Fruit fly (Drosophila melanogaster) whole organism, embryonic: Measurements from ENCODE around the gene CG1142.

Experiments used
- Ada2b ChIP-seq: fragments of 200-800 bp; sonication (Bioruptor generic); IDR thresholded peaks from 2 replicates; pipeline ENCODE4 v1.3.6; 2022; ENCODE audit warnings: missing biosample characterization, missing genetic modification characterization
- Asciz ChIP-seq: fragments of 200-800 bp; sonication (Bioruptor generic); optimal IDR thresholded peaks from 2 replicates; lab custom pipeline; 2017; ENCODE audit warnings: missing biosample characterization, mild to moderate bottlenecking, missing genetic modification characterization, missing genetic modification reagents
- BtbVII ChIP-seq: fragments of 200-800 bp; sonication (Bioruptor generic); optimal IDR thresholded peaks from 3 replicates; lab custom pipeline; 2017; ENCODE audit warnings: missing biosample characterization, mild to moderate bottlenecking, missing genetic modification characterization
- CG1024 ChIP-seq: fragments of 200-800 bp; sonication (Bioruptor generic); IDR thresholded peaks from 2 replicates; pipeline ENCODE4 v1.3.6; 2022; ENCODE audit warnings: missing biosample characterization, missing genetic modification characterization
- CG10321 ChIP-seq: fragments of 200-800 bp; sonication (Bioruptor generic); IDR thresholded peaks from 2 replicates; pipeline ENCODE4 v1.3.6; 2022; ENCODE audit warnings: missing biosample characterization, missing genetic modification characterization
- CG11696 ChIP-seq: fragments of 200-800 bp; sonication (Bioruptor generic); IDR thresholded peaks from 2 replicates; pipeline ENCODE4 v1.3.6; 2022; ENCODE audit warnings: missing biosample characterization, missing genetic modification characterization
- CG1233 ChIP-seq: fragments of 200-800 bp; sonication (Bioruptor generic); optimal IDR thresholded peaks from 4 replicates; lab custom pipeline; 2018; ENCODE audit warnings: missing biosample characterization, mild to moderate bottlenecking, missing genetic modification characterization
- CG13624 ChIP-seq: fragments of 200-800 bp; sonication (Bioruptor generic); optimal IDR thresholded peaks from 2 replicates; lab custom pipeline; 2016; ENCODE audit warnings: missing biosample characterization, missing genetic modification characterization
- CG13775 ChIP-seq: fragments of 200-800 bp; sonication (Bioruptor generic); optimal IDR thresholded peaks from 3 replicates; lab custom pipeline; 2017; ENCODE audit warnings: missing biosample characterization, mild to moderate bottlenecking, missing genetic modification characterization
- CG15601 ChIP-seq: fragments of 200-800 bp; sonication (Bioruptor generic); optimal IDR thresholded peaks from 3 replicates; lab custom pipeline; 2019; ENCODE audit warnings: missing biosample characterization, mild to moderate bottlenecking, missing genetic modification characterization, moderate library complexity
- CG1792 ChIP-seq: fragments of 200-800 bp; sonication (Bioruptor generic); optimal IDR thresholded peaks from 2 replicates; lab custom pipeline; 2016; ENCODE audit warnings: missing biosample characterization, missing genetic modification characterization
- CG2712 ChIP-seq: fragments of 200-800 bp; optimal IDR thresholded peaks from 3 replicates; lab custom pipeline; 2019; ENCODE audit warnings: missing biosample characterization, mild to moderate bottlenecking, missing genetic modification characterization, moderate library complexity
- CG4328 ChIP-seq: fragments of 200-800 bp; sonication (Bioruptor generic); optimal IDR thresholded peaks from 3 replicates; lab custom pipeline; 2017; ENCODE audit warnings: missing biosample characterization, missing genetic modification reagents, missing genetic modification characterization
- CG6175 ChIP-seq: fragments of 200-800 bp; sonication (Bioruptor generic); IDR thresholded peaks from 3 replicates; pipeline ENCODE4 v1.3.6; 2022; ENCODE audit warnings: missing biosample characterization, missing genetic modification characterization
- CoRest ChIP-seq: fragments of 200-800 bp; sonication (Bioruptor generic); optimal IDR thresholded peaks from 3 replicates; lab custom pipeline; 2018; ENCODE audit warnings: missing biosample characterization, mild to moderate bottlenecking, missing genetic modification characterization, moderate library complexity
- Dfd ChIP-seq, 2 experiments: fragments of >200 bp; optimal IDR thresholded peaks; 2 replicates each; lab custom pipeline; 2017; ENCODE audit warnings: missing biosample characterization in 2 of 2, missing genetic modification characterization in 2 of 2
- Dip3 ChIP-seq: fragments of 200-800 bp; sonication (Bioruptor generic); optimal IDR thresholded peaks from 3 replicates; lab custom pipeline; 2016; ENCODE audit warnings: missing biosample characterization, missing genetic modification characterization
- Doc3 ChIP-seq: fragments of 200-800 bp; sonication (Bioruptor generic); IDR thresholded peaks from 3 replicates; pipeline ENCODE4 v1.3.6; 2022; ENCODE audit warnings: missing biosample characterization, missing genetic modification characterization; ENCODE audit not compliant: partially characterized antibody
- Drgx ChIP-seq: fragments of 200-800 bp; sonication (Bioruptor generic); IDR thresholded peaks from 2 replicates; pipeline ENCODE4 v1.3.6; 2022; ENCODE audit warnings: missing biosample characterization, missing genetic modification characterization
- Hr3 ChIP-seq: fragments of 200-800 bp; sonication (Bioruptor generic); optimal IDR thresholded peaks from 3 replicates; lab custom pipeline; 2016; ENCODE audit warnings: missing biosample characterization, missing genetic modification characterization
- Mad ChIP-seq: fragments of 200-800 bp; sonication (Bioruptor generic); optimal IDR thresholded peaks from 2 replicates; lab custom pipeline; 2016; ENCODE audit warnings: missing biosample characterization, missing genetic modification characterization
- NfI ChIP-seq: fragments of 200-800 bp; sonication (Bioruptor generic); optimal IDR thresholded peaks from 3 replicates; lab custom pipeline; 2018; ENCODE audit warnings: missing biosample characterization, mild to moderate bottlenecking, missing genetic modification characterization, moderate library complexity
- ash1 ChIP-seq: fragments of 200-800 bp; sonication (Bioruptor generic); optimal IDR thresholded peaks from 2 replicates; lab custom pipeline; 2018; ENCODE audit warnings: missing biosample characterization, mild to moderate bottlenecking, missing genetic modification characterization
- caup ChIP-seq: fragments of 200-800 bp; sonication (Bioruptor generic); optimal IDR thresholded peaks from 3 replicates; lab custom pipeline; 2017; ENCODE audit warnings: missing biosample characterization, mild to moderate bottlenecking, missing genetic modification characterization, moderate library complexity; ENCODE audit not compliant: severe bottlenecking
- chinmo ChIP-seq: fragments of 200-800 bp; sonication (Bioruptor generic); IDR thresholded peaks from 4 replicates; pipeline ENCODE4 v1.3.6; 2022; ENCODE audit warnings: missing biosample characterization, missing genetic modification characterization; ENCODE audit not compliant: partially characterized antibody
- dan ChIP-seq: fragments of 200-800 bp; sonication (Bioruptor generic); IDR thresholded peaks from 2 replicates; pipeline ENCODE4 v1.3.6; 2022; ENCODE audit warnings: missing biosample characterization, missing genetic modification characterization
- disco-r ChIP-seq: fragments of 200-800 bp; sonication (Bioruptor generic); optimal IDR thresholded peaks from 2 replicates; lab custom pipeline; 2016; ENCODE audit warnings: missing biosample characterization, missing genetic modification characterization
- dpn ChIP-seq, 2 experiments: fragments of 200-800 bp; sonication (Bioruptor generic); optimal IDR thresholded peaks; 3 replicates each; lab custom pipeline; 2016; ENCODE audit warnings: missing biosample characterization in 2 of 2, missing genetic modification characterization in 2 of 2
- dysf ChIP-seq: fragments of 200-800 bp; sonication (Bioruptor generic); IDR thresholded peaks from 3 replicates; pipeline ENCODE4 v1.3.6; 2022; ENCODE audit warnings: missing biosample characterization, missing genetic modification characterization
- ems ChIP-seq: fragments of 200-800 bp; sonication (Bioruptor generic); optimal IDR thresholded peaks from 3 replicates; lab custom pipeline; 2016; ENCODE audit warnings: missing biosample characterization, missing genetic modification characterization
- en ChIP-seq: fragments of 200-800 bp; sonication (Bioruptor generic); optimal IDR thresholded peaks from 2 replicates; lab custom pipeline; 2016; ENCODE audit warnings: missing biosample characterization, missing genetic modification characterization
- esg ChIP-seq: fragments of 200-800 bp; sonication (Bioruptor generic); conservative IDR thresholded peaks from 2 replicates; pipeline ENCODE4 v1.3.6; 2022; ENCODE audit warnings: missing biosample characterization, missing genetic modification characterization
- gro ChIP-seq: fragments of 200-800 bp; sonication (Bioruptor generic); optimal IDR thresholded peaks from 2 replicates; lab custom pipeline; 2016; ENCODE audit warnings: missing biosample characterization, missing genetic modification characterization
- gt ChIP-seq: fragments of 200-800 bp; sonication (Bioruptor generic); IDR thresholded peaks from 2 replicates; pipeline ENCODE4 v1.3.6; 2022; ENCODE audit warnings: missing biosample characterization, missing genetic modification characterization
- hb ChIP-seq: fragments of 200-800 bp; sonication (Bioruptor generic); IDR thresholded peaks from 3 replicates; pipeline ENCODE4 v1.3.6; 2022; ENCODE audit warnings: missing biosample characterization, missing genetic modification characterization; ENCODE audit not compliant: partially characterized antibody
- jumu ChIP-seq: fragments of 200-800 bp; sonication (Bioruptor generic); optimal IDR thresholded peaks from 3 replicates; lab custom pipeline; 2016; ENCODE audit warnings: missing biosample characterization, missing genetic modification characterization
- kah ChIP-seq: fragments of 200-800 bp; sonication (Bioruptor generic); optimal IDR thresholded peaks from 2 replicates; lab custom pipeline; 2018; ENCODE audit warnings: missing biosample characterization, mild to moderate bottlenecking, missing genetic modification characterization
- lov ChIP-seq, 2 experiments: fragments of 200-800 bp in 1 of 2; fragments of >200 bp in 1 of 2; sonication (Bioruptor generic) in 1 of 2; IDR thresholded peaks in 1 of 2; optimal IDR thresholded peaks in 1 of 2; 2 replicates in 1 of 2; 3 replicates in 1 of 2; pipeline versions ENCODE4 v1.3.6 to Lab custom; 2017 to 2022; ENCODE audit warnings: missing biosample characterization in 1 of 2, missing genetic modification characterization in 1 of 2
- mam ChIP-seq: fragments of 200-800 bp; sonication (Bioruptor generic); optimal IDR thresholded peaks from 3 replicates; lab custom pipeline; 2016; ENCODE audit warnings: missing biosample characterization, missing genetic modification characterization
- otp ChIP-seq: fragments of 200-800 bp; sonication (Bioruptor generic); IDR thresholded peaks from 3 replicates; pipeline ENCODE4, ENCODE4 v1.3.6; 2022; ENCODE audit warnings: missing biosample characterization, missing genetic modification characterization
- pfk ChIP-seq: fragments of 200-800 bp; sonication (Bioruptor generic); optimal IDR thresholded peaks from 2 replicates; lab custom pipeline; 2018; ENCODE audit warnings: missing biosample characterization, mild to moderate bottlenecking, missing genetic modification characterization, moderate library complexity
- phol ChIP-seq: fragments of 200-800 bp; sonication (Bioruptor generic); optimal IDR thresholded peaks from 3 replicates; lab custom pipeline; 2018; ENCODE audit warnings: missing biosample characterization, mild to moderate bottlenecking, missing genetic modification characterization, moderate library complexity
- pros ChIP-seq: fragments of 200-800 bp; sonication (Bioruptor generic); optimal IDR thresholded peaks from 3 replicates; lab custom pipeline; 2019; ENCODE audit warnings: missing biosample characterization, mild to moderate bottlenecking, missing genetic modification characterization, moderate library complexity
- ro ChIP-seq: fragments of 200-800 bp; sonication (Bioruptor generic); IDR thresholded peaks from 2 replicates; pipeline ENCODE4 v1.3.6; 2022; ENCODE audit warnings: missing biosample characterization, missing genetic modification characterization
- sens ChIP-seq: fragments of 200-800 bp; sonication (Bioruptor generic); peaks from one replicate; lab custom pipeline; 2016; ENCODE audit warnings: missing biosample characterization, missing genetic modification characterization
- sens-2 ChIP-seq: fragments of 200-800 bp; sonication (Bioruptor generic); IDR thresholded peaks from 2 replicates; pipeline ENCODE4 v1.3.6; 2022; ENCODE audit warnings: missing biosample characterization, missing genetic modification characterization
- sima ChIP-seq: fragments of 200-800 bp; sonication (Bioruptor generic); optimal IDR thresholded peaks from 2 replicates; lab custom pipeline; 2016; ENCODE audit warnings: missing biosample characterization, missing genetic modification characterization
- stc ChIP-seq: fragments of 200-800 bp; sonication (Bioruptor generic); IDR thresholded peaks from 2 replicates; pipeline ENCODE4 v1.3.6; 2022; ENCODE audit warnings: missing biosample characterization, missing genetic modification characterization
- tll ChIP-seq, 2 experiments: fragments of 200-800 bp in 1 of 2; fragments of >200 bp in 1 of 2; sonication (Bioruptor generic) in 1 of 2; optimal IDR thresholded peaks; 2 replicates each; lab custom pipeline; 2017 to 2019; ENCODE audit warnings: missing biosample characterization in 2 of 2, missing genetic modification characterization in 2 of 2, mild to moderate bottlenecking in 1 of 2, moderate library complexity in 1 of 2
- vnd ChIP-seq: fragments of 200-800 bp; sonication (Bioruptor generic); IDR thresholded peaks from 3 replicates; pipeline ENCODE4 v1.3.6; 2022; ENCODE audit warnings: missing biosample characterization, missing genetic modification characterization; ENCODE audit not compliant: partially characterized antibody
- zf30C ChIP-seq: fragments of 200-800 bp; sonication (Bioruptor generic); optimal IDR thresholded peaks from 3 replicates; lab custom pipeline; 2018; ENCODE audit warnings: missing biosample characterization, mild to moderate bottlenecking, missing genetic modification characterization

The CG1142 gene

DNA sequence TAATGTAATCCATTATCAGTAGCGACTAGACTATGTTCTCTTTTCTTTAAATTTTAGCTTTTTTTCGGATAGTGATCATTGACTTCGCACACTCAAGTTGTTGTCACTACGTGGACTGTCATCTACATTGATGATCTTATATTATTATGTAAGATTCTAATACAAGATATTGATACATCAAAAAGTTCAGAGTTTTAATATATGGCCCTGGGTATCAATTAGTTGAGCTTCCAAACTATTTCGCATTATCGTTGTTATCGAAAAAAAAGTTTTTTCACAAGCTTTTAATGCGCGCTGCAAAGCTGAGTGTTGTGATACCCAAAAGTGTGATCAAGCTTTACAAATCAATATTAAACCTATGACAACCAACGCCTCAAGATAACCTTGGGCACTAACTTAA, 18.5 kb upstream of the CG1142 start (continued):
- TF ChIP-seq otp (GFP tag; lab: Robert Waterston, UW) (no peak), lov (optimal IDR thresholded peaks at IDR 0.05; lab: Kevin White, UChicago) (no peak), lov (GFP tag; IDR thresholded peaks at IDR 0.05; lab: Robert Waterston, UW) (no peak), hb (GFP tag; lab: Robert Waterston, UW) (peak; percentile 71; the same call in 2 of the 3 replicates), zf30C (GFP tag; lab: Kevin White, UChicago) (no peak), phol (no peak), ems (GFP tag; lab: Kevin White, UChicago) (peak; percentile 23), CG13624 (GFP tag; lab: Kevin White, UChicago) (peak; percentile 32), CG15601 (no peak), gro (peak; percentile 67), dpn (GFP tag; optimal IDR thresholded peaks at IDR 0.05; lab: Kevin White, UChicago) (peak; percentile 15 to 40), Ada2b (GFP tag; lab: Robert Waterston, UW) (no peak), sens-2 (no peak), NfI (GFP tag; lab: Kevin White, UChicago) (no peak), CG13775 (GFP tag; lab: Kevin White, UChicago) (no peak), dysf (GFP tag; lab: Robert Waterston, UW) (peak; percentile 32; the same call in 1 of the 3 replicates), CoRest (tag; lab: Kevin White, UChicago) (peak; percentile 46), caup (GFP tag; lab: Kevin White, UChicago) (no peak), en (GFP tag; lab: Kevin White, UChicago) (no peak), vnd (GFP tag; lab: Robert Waterston, UW) (peak; percentile 60; the same call in 2 of the 3 replicates), disco-r (GFP tag; lab: Kevin White, UChicago) (no peak), pfk (GFP tag; lab: Kevin White, UChicago) (no peak), stc (GFP tag; lab: Robert Waterston, UW) (no peak), sens (GFP tag; lab: Kevin White, UChicago) (peak; percentile 89), chinmo (GFP tag; lab: Robert Waterston, UW) (peak; percentile 85; the same call in 2 of the 4 replicates), Mad (GFP tag; lab: Kevin White, UChicago) (no peak), esg (GFP tag; lab: Robert Waterston, UW) (0 out of 2 replicates have a peak, but pooled peaks have one; percentile 10), BtbVII (GFP tag; lab: Kevin White, UChicago) (no peak), Drgx (GFP tag; lab: Robert Waterston, UW) (no peak), CG1024 (GFP tag; lab: Robert Waterston, UW) (0 out of 2 replicates have a peak, but pooled peaks have one; percentile 28), sima (GFP tag; lab: Kevin White, UChicago) (no peak), CG4328 (no peak), CG10321 (GFP tag; lab: Robert Waterston, UW) (no peak), Doc3 (GFP tag; lab: Robert Waterston, UW) (no peak), CG2712 (tag; lab: Kevin White, UChicago) (no peak), CG1792 (GFP tag; lab: Kevin White, UChicago) (no peak), Asciz (GFP tag; lab: Kevin White, UChicago) (no peak), CG11696 (GFP tag; lab: Robert Waterston, UW) (no peak), pros (no peak), kah (GFP tag; lab: Kevin White, UChicago) (no peak), tll (GFP tag; optimal IDR thresholded peaks at IDR 0.05; lab: Kevin White, UChicago) (no peak), Hr3 (GFP tag; lab: Kevin White, UChicago) (no peak), Dip3 (GFP tag; lab: Kevin White, UChicago) (peak; percentile 14), dan (no peak), CG6175 (GFP tag; lab: Robert Waterston, UW) (no peak), ash1 (GFP tag; lab: Kevin White, UChicago) (no peak), mam (peak; percentile 22), gt (GFP tag; lab: Robert Waterston, UW) (no peak), ro (GFP tag; lab: Robert Waterston, UW) (no peak), Dfd (GFP tag; optimal IDR thresholded peaks at IDR 0.05; lab: Kevin White, UChicago) (no peak), jumu (GFP tag; lab: Kevin White, UChicago) (no peak), CG1233 (GFP tag; lab: Kevin White, UChicago) (no peak)
